Worm (Caenorhabditis elegans): ENCODE data around the gene cca-1.
A peak's percentile ranks its signal among the peaks of the same experiment; 100 is the strongest.

The cca-1 gene

DNA sequence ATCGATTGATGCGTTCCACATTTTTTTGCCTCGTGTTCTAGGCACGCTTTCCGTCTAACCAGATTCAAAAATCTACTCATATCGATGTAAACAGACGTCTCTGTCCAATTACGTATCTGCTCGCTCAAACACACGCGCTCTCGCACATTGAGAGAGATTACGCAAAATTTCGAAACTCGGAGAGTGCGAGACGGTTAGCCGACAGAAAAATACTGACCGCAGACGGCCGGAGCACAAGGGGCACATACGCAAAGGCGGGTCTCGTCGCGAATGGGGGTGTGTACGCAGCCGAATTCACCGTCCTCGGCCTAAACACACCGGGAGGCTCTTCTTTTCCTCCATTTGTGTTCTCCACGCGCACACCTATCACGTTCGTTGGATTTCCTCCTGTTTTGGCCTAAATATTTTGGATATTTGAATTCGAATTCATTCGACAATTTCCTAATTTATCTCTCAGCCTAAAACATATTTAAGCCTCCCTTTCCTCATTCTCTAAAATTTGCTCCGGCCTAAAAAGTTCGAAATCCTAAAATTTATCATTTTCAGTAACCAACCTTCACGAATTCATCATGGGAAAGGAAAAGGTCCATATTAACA, 52.5 kb downstream of the cca-1 start, which contains the start of gene eef-1A.2 (continued):
- TF ChIP-seq tbx-2 (tag; optimal IDR thresholded peaks at IDR 0.05) (peak; percentile 95), C16A3.4 (tag; optimal IDR thresholded peaks at IDR 0.05) (peak; percentile 89), elt-2 (tag; optimal IDR thresholded peaks at IDR 0.05) (peak; percentile 86), tlp-1 (tag; optimal IDR thresholded peaks at IDR 0.05) (no peak), nhr-20 (tag; optimal IDR thresholded peaks at IDR 0.05) (peak; percentile 97), nhr-85 (tag) (peak; percentile 98), efl-1 (optimal IDR thresholded peaks at IDR 0.05) (peak; percentile 82 to 93), efl-1 (GFP tag; optimal IDR thresholded peaks at IDR 0.05 in 1 of 2) (peak; percentile 79 to 96), snpc-4 (tag; optimal IDR thresholded peaks at IDR 0.05) (peak; percentile 75), lin-39 (tag; optimal IDR thresholded peaks at IDR 0.05) (peak; percentile 39), nhr-90 (tag; optimal IDR thresholded peaks at IDR 0.05; ENCODE audit: poor library complexity) (peak; percentile 93), lin-35 (GFP tag; optimal IDR thresholded peaks at IDR 0.05) (peak; percentile 82 to 92), Y116A8C.19 (tag; optimal IDR thresholded peaks at IDR 0.05; ENCODE audit: borderline replicate concordance) (no peak), nhr-237 (tag; optimal IDR thresholded peaks at IDR 0.05) (peak; percentile 94), fos-1 (tag; optimal IDR thresholded peaks at IDR 0.05) (peak; percentile 96), ztf-4 (tag; optimal IDR thresholded peaks at IDR 0.05) (peak; percentile 76), snu-23 (GFP tag; optimal IDR thresholded peaks at IDR 0.05) (peak; percentile 97), pax-3 (tag; optimal IDR thresholded peaks at IDR 0.05) (peak; percentile 95), dsc-1 (tag; optimal IDR thresholded peaks at IDR 0.05) (peak; percentile 97), hlh-4 (tag; optimal IDR thresholded peaks at IDR 0.05) (no peak), fkh-8 (tag; optimal IDR thresholded peaks at IDR 0.05) (peak; percentile 99), ztf-11 (tag; optimal IDR thresholded peaks at IDR 0.05) (peak in 1 of 2 experiments; percentile 80), F16B12.6 (tag; optimal IDR thresholded peaks at IDR 0.05) (peak; percentile 63), sptf-1 (tag; optimal IDR thresholded peaks at IDR 0.05) (no peak), sox-4 (tag; optimal IDR thresholded peaks at IDR 0.05) (peak; percentile 60), jun-1 (tag; optimal IDR thresholded peaks at IDR 0.05) (peak; percentile 97), lsy-2 (tag; optimal IDR thresholded peaks at IDR 0.05) (peak; percentile 89 to 96), aly-2 (tag; optimal IDR thresholded peaks at IDR 0.05) (peak; percentile 76), pqm-1 (tag; optimal IDR thresholded peaks at IDR 0.05) (peak; percentile 69), grh-1 (GFP tag; IDR thresholded peaks at IDR 0.05) (peak; percentile 91), hpl-2 (GFP tag; optimal IDR thresholded peaks at IDR 0.05) (peak; percentile 88), unc-62 (GFP tag; optimal IDR thresholded peaks at IDR 0.05) (no peak), fkh-4 (tag; optimal IDR thresholded peaks at IDR 0.05; ENCODE audit: borderline replicate concordance) (peak; percentile 29), lin-13 (GFP tag; optimal IDR thresholded peaks at IDR 0.05) (peak; percentile 97), lin-14 (GFP tag; optimal IDR thresholded peaks at IDR 0.05) (peak; percentile 99), egl-13 (tag; optimal IDR thresholded peaks at IDR 0.05) (peak; percentile 92), nhr-47 (tag; optimal IDR thresholded peaks at IDR 0.05) (peak; percentile 97), xbp-1 (tag; optimal IDR thresholded peaks at IDR 0.05) (peak; percentile 95), blmp-1 (tag; optimal IDR thresholded peaks at IDR 0.05) (peak; percentile 55), swsn-7 (tag; optimal IDR thresholded peaks at IDR 0.05) (peak; percentile 96), ceh-63 (GFP tag; optimal IDR thresholded peaks at IDR 0.05) (no peak), lin-15B (tag; optimal IDR thresholded peaks at IDR 0.05) (peak; percentile 78), ama-1 (optimal IDR thresholded peaks at IDR 0.05) (peak; percentile 74), nhr-76 (tag; optimal IDR thresholded peaks at IDR 0.05) (no peak), nhr-19 (GFP tag; conservative IDR thresholded peaks at IDR 0.05) (peak; percentile 94)

- TF ChIP-seq mab-9 (GFP tag; IDR thresholded peaks at IDR 0.05), result no peak
- no peak for TF ChIP-seq fkh-4 (tag; optimal IDR thresholded peaks at IDR 0.05; ENCODE audit: borderline replicate concordance)
- TF ChIP-seq Y116A8C.19 (tag; optimal IDR thresholded peaks at IDR 0.05; ENCODE audit: borderline replicate concordance), result no peak
- no peak for TF ChIP-seq egl-27 (tag; optimal IDR thresholded peaks at IDR 0.05)
- TF ChIP-seq skn-1 (tag; optimal IDR thresholded peaks at IDR 0.05), result no peak
- TF ChIP-seq xbp-1 (tag; optimal IDR thresholded peaks at IDR 0.05), result no peak
- TF ChIP-seq lin-14 (GFP tag; optimal IDR thresholded peaks at IDR 0.05), result peak; percentile 9
- no peak for TF ChIP-seq dsc-1 (tag; optimal IDR thresholded peaks at IDR 0.05)
Measured at ce11 chrX:7817555-7817954, 58.2 kb downstream of the cca-1 start.

All from whole organism, L1 larva.